Worm (Caenorhabditis elegans): ENCODE data around the gene pals-37.

ce11 chrV:12397545-12397944, 43.8 kb downstream of the pals-37 start, which contains the start of gene K01D12.5:
- TF ChIP-seq ztf-11 (tag; optimal IDR thresholded peaks at IDR 0.05) (no peak), skn-1 (tag; optimal IDR thresholded peaks at IDR 0.05) (no peak), zag-1 (tag; optimal IDR thresholded peaks at IDR 0.05) (no peak), ZK337.2 (GFP tag; IDR thresholded peaks at IDR 0.05) (no peak), lin-39 (tag; optimal IDR thresholded peaks at IDR 0.05) (no peak), pha-4 (GFP tag; IDR thresholded peaks at IDR 0.05) (no peak), pha-4 (tag; optimal IDR thresholded peaks at IDR 0.05) (no peak), lin-13 (GFP tag; optimal IDR thresholded peaks at IDR 0.05) (no peak), nhr-76 (tag; optimal IDR thresholded peaks at IDR 0.05) (no peak), nhr-10 (tag; optimal IDR thresholded peaks at IDR 0.05) (no peak), arid-1 (GFP tag; conservative IDR thresholded peaks at IDR 0.05) (no peak)
